Worm (Caenorhabditis elegans) whole organism, young adult: ENCODE data around the gene K02A2.1.

Experiments
- F37B4.10 ChIP-seq: fragments of 200-800 bp; sonication (Bioruptor generic); IDR thresholded peaks from 2 replicates; pipeline ENCODE4 v1.3.6; 2022; ENCODE audit warnings: missing genetic modification characterization, missing compliant biosample characterization
- cebp-2 ChIP-seq: fragments of 200-800 bp; sonication (Bioruptor generic); IDR thresholded peaks from 2 replicates; pipeline ENCODE4 v1.3.6; 2022; ENCODE audit warnings: missing genetic modification characterization, missing compliant biosample characterization
- him-1 ChIP-seq: sonication (generic microtip); optimal IDR thresholded peaks from 2 replicates; lab custom pipeline; 2016; ENCODE audit warnings: missing genotype, missing genetic modification reagents, missing genetic modification characterization, missing compliant biosample characterization
- nhr-179 ChIP-seq: sonication (generic microtip); optimal IDR thresholded peaks from 2 replicates; lab custom pipeline; 2016; ENCODE audit warnings: mild to moderate bottlenecking, missing genetic modification characterization, missing compliant biosample characterization
- pha-4 ChIP-seq: fragments of 150-350 bp; sonication (generic microtip); optimal IDR thresholded peaks from 2 replicates; lab custom pipeline; 2014; ENCODE audit warnings: missing biosample characterization, missing genetic modification reagents, missing genetic modification characterization

- TF ChIP-seq him-1 (tag; lab: Kevin White, UChicago) (no peak), cebp-2 (GFP tag; lab: Robert Waterston, UW) (no peak), F37B4.10 (GFP tag; lab: Robert Waterston, UW) (no peak), pha-4 (tag; lab: Kevin White, UChicago) (no peak), nhr-179 (tag; lab: Kevin White, UChicago) (no peak)
These were observed 14.2 kb upstream of the K02A2.1 start for ce11 chrII:7420796-7421386.
